Fruit fly (Drosophila melanogaster) whole organism, embryonic: ENCODE data around the gene Upf2.

ENCODE experiments used
- Ada2b ChIP-seq: fragments of 200-800 bp; sonication (Bioruptor generic); IDR thresholded peaks from 2 replicates; pipeline ENCODE4 v1.3.6; 2022; ENCODE audit warnings: missing biosample characterization, missing genetic modification characterization
- Awh ChIP-seq: fragments of 200-800 bp; sonication (Bioruptor generic); IDR thresholded peaks from 2 replicates; pipeline ENCODE4, ENCODE4 v1.3.6; 2022; ENCODE audit warnings: missing biosample characterization, missing genetic modification characterization
- CG12219 ChIP-seq: fragments of 200-800 bp; sonication (Bioruptor generic); optimal IDR thresholded peaks from 3 replicates; lab custom pipeline; 2018; ENCODE audit warnings: missing biosample characterization, mild to moderate bottlenecking, missing genetic modification characterization
- CG14014 ChIP-seq: fragments of 200-800 bp; sonication (Bioruptor generic); IDR thresholded peaks from 2 replicates; pipeline ENCODE4 v1.3.6; 2022; ENCODE audit warnings: missing biosample characterization, missing genetic modification characterization
- CG15514 ChIP-seq: fragments of 200-800 bp; sonication (Bioruptor generic); optimal IDR thresholded peaks from 3 replicates; lab custom pipeline; 2017; ENCODE audit warnings: missing biosample characterization, missing genetic modification characterization, mild to moderate bottlenecking, moderate library complexity, missing genetic modification reagents
- CG17359 ChIP-seq: fragments of 200-800 bp; sonication (Bioruptor generic); optimal IDR thresholded peaks from 3 replicates; lab custom pipeline; 2018; ENCODE audit warnings: missing biosample characterization, mild to moderate bottlenecking, missing genetic modification characterization, moderate library complexity
- CG17612 ChIP-seq: fragments of 200-800 bp; sonication (Bioruptor generic); IDR thresholded peaks from 2 replicates; pipeline ENCODE4 v1.3.6; 2022; ENCODE audit warnings: missing biosample characterization, missing genetic modification characterization
- CG2116 ChIP-seq: fragments of 200-800 bp; sonication (Bioruptor generic); optimal IDR thresholded peaks from 3 replicates; lab custom pipeline; 2018; ENCODE audit warnings: missing biosample characterization, mild to moderate bottlenecking, missing genetic modification characterization
- CG2129 ChIP-seq: fragments of 200-800 bp; sonication (Bioruptor generic); IDR thresholded peaks from 2 replicates; pipeline ENCODE4 v1.3.6; 2022; ENCODE audit warnings: missing biosample characterization, missing genetic modification characterization; ENCODE audit not compliant: partially characterized antibody
- CG31388 ChIP-seq: fragments of 200-800 bp; sonication (Bioruptor generic); optimal IDR thresholded peaks from 2 replicates; lab custom pipeline; 2016; ENCODE audit warnings: missing biosample characterization, missing genetic modification characterization
- CG32772 ChIP-seq: fragments of 200-800 bp; sonication (Bioruptor generic); IDR thresholded peaks from 2 replicates; pipeline ENCODE4 v1.3.6; 2022; ENCODE audit warnings: missing biosample characterization, missing genetic modification characterization
- CG5180 ChIP-seq: fragments of 200-800 bp; sonication (Bioruptor generic); optimal IDR thresholded peaks from 3 replicates; lab custom pipeline; 2017; ENCODE audit warnings: missing biosample characterization, missing genetic modification characterization, mild to moderate bottlenecking, moderate library complexity, missing genetic modification reagents
- CG5953 ChIP-seq: fragments of 200-800 bp; sonication (Bioruptor generic); IDR thresholded peaks from 2 replicates; pipeline ENCODE4 v1.3.6; 2022; ENCODE audit warnings: missing biosample characterization, missing genetic modification characterization
- CG6791 ChIP-seq: fragments of 200-800 bp; sonication (Bioruptor generic); IDR thresholded peaks from 3 replicates; pipeline ENCODE4 v1.3.6; 2022; ENCODE audit warnings: missing biosample characterization, missing genetic modification characterization; ENCODE audit not compliant: partially characterized antibody
- CG6854 ChIP-seq: fragments of 200-800 bp; sonication (Bioruptor generic); optimal IDR thresholded peaks from 3 replicates; lab custom pipeline; 2017; ENCODE audit warnings: missing biosample characterization, mild to moderate bottlenecking, missing genetic modification characterization
- CG7271 ChIP-seq: fragments of 200-800 bp; sonication (Bioruptor generic); optimal IDR thresholded peaks from 2 replicates; lab custom pipeline; 2018; ENCODE audit warnings: missing biosample characterization, mild to moderate bottlenecking, missing genetic modification characterization, moderate library complexity
- CG7357 ChIP-seq: fragments of 200-800 bp; sonication (Bioruptor generic); IDR thresholded peaks from 3 replicates; pipeline ENCODE4 v1.3.6; 2022; ENCODE audit warnings: missing biosample characterization, missing genetic modification characterization
- CG7786 ChIP-seq: fragments of 200-800 bp; sonication (Bioruptor generic); optimal IDR thresholded peaks from 2 replicates; lab custom pipeline; 2016; ENCODE audit warnings: missing biosample characterization, missing genetic modification characterization
- CG8478 ChIP-seq: fragments of >200 bp; optimal IDR thresholded peaks from 2 replicates; lab custom pipeline; 2018
- CG9437 ChIP-seq: fragments of 200-800 bp; sonication (Bioruptor generic); optimal IDR thresholded peaks from 2 replicates; lab custom pipeline; 2018; ENCODE audit warnings: missing biosample characterization, mild to moderate bottlenecking, missing genetic modification characterization
- CG9817 ChIP-seq: fragments of 200-800 bp; sonication (Bioruptor generic); optimal IDR thresholded peaks from 2 replicates; lab custom pipeline; 2018; ENCODE audit warnings: missing biosample characterization, mild to moderate bottlenecking, missing genetic modification characterization, moderate library complexity
- Deaf1 ChIP-seq: fragments of 200-800 bp; optimal IDR thresholded peaks from 3 replicates; lab custom pipeline; 2019; ENCODE audit warnings: missing biosample characterization, mild to moderate bottlenecking, missing genetic modification characterization, moderate library complexity
- Doc2 ChIP-seq: fragments of 200-800 bp; sonication (Bioruptor generic); IDR thresholded peaks from 2 replicates; pipeline ENCODE4 v1.3.6; 2022; ENCODE audit warnings: missing biosample characterization, missing genetic modification characterization
- Drgx ChIP-seq: fragments of 200-800 bp; sonication (Bioruptor generic); IDR thresholded peaks from 2 replicates; pipeline ENCODE4 v1.3.6; 2022; ENCODE audit warnings: missing biosample characterization, missing genetic modification characterization
- Fer1 ChIP-seq: fragments of 200-800 bp; sonication (Bioruptor generic); optimal IDR thresholded peaks from 2 replicates; lab custom pipeline; 2017; ENCODE audit warnings: missing biosample characterization, mild to moderate bottlenecking, missing genetic modification characterization
- Gsc ChIP-seq: fragments of 200-800 bp; sonication (Bioruptor generic); IDR thresholded peaks from 2 replicates; pipeline ENCODE4 v1.3.6; 2022; ENCODE audit warnings: missing biosample characterization, missing genetic modification characterization
- Hand ChIP-seq: fragments of 200-800 bp; sonication (Bioruptor generic); optimal IDR thresholded peaks from 2 replicates; lab custom pipeline; 2017; ENCODE audit warnings: mild to moderate bottlenecking, missing biosample characterization, missing genetic modification reagents, missing genetic modification characterization
- Hey ChIP-seq: fragments of 200-800 bp; sonication (Bioruptor generic); optimal IDR thresholded peaks from 3 replicates; lab custom pipeline; 2018; ENCODE audit warnings: missing biosample characterization, mild to moderate bottlenecking, missing genetic modification characterization
- Oli ChIP-seq: fragments of 200-800 bp; sonication (Bioruptor generic); optimal IDR thresholded peaks from 2 replicates; lab custom pipeline; 2018; ENCODE audit warnings: missing biosample characterization, mild to moderate bottlenecking, missing genetic modification characterization, moderate library complexity
- Stat92E ChIP-seq, 3 experiments: fragments of >200 bp in 2 of 3; fragments of 200-800 bp in 1 of 3; sonication (Bioruptor generic) in 1 of 3; optimal IDR thresholded peaks; 2 replicates each; lab custom pipeline; 2017 to 2019; ENCODE audit warnings: missing biosample characterization in 3 of 3, missing genetic modification characterization in 3 of 3, mild to moderate bottlenecking in 1 of 3, moderate library complexity in 1 of 3
- Trl ChIP-seq, 3 experiments: fragments of >200 bp in 2 of 3; fragments of 200-800 bp in 1 of 3; sonication (Bioruptor generic) in 1 of 3; optimal IDR thresholded peaks; 2 replicates in 1 of 3; 3 replicates in 2 of 3; lab custom pipeline; 2016 to 2017; ENCODE audit warnings: missing biosample characterization in 1 of 3, missing genetic modification characterization in 1 of 3
- ac ChIP-seq: fragments of 200-800 bp; sonication (Bioruptor generic); optimal IDR thresholded peaks from 3 replicates; lab custom pipeline; 2017; ENCODE audit warnings: missing biosample characterization, mild to moderate bottlenecking, missing genetic modification characterization
- az2 ChIP-seq: fragments of 200-800 bp; sonication (Bioruptor generic); optimal IDR thresholded peaks from 3 replicates; lab custom pipeline; 2016; ENCODE audit warnings: missing biosample characterization, missing genetic modification characterization
- bcd ChIP-seq: fragments of 200-800 bp; sonication (Bioruptor generic); optimal IDR thresholded peaks from 2 replicates; lab custom pipeline; 2017; ENCODE audit warnings: missing biosample characterization, mild to moderate bottlenecking, missing genetic modification characterization
- chif ChIP-seq, 2 experiments: fragments of 200-800 bp; sonication (Bioruptor generic); optimal IDR thresholded peaks; 3 replicates each; lab custom pipeline; 2016; ENCODE audit warnings: missing biosample characterization in 2 of 2, missing genetic modification characterization in 2 of 2
- corto ChIP-seq: fragments of 200-800 bp; sonication (Bioruptor generic); optimal IDR thresholded peaks from 2 replicates; lab custom pipeline; 2016; ENCODE audit warnings: missing biosample characterization, mild to moderate bottlenecking, missing genetic modification characterization, moderate library complexity
- dan ChIP-seq: fragments of 200-800 bp; sonication (Bioruptor generic); IDR thresholded peaks from 2 replicates; pipeline ENCODE4 v1.3.6; 2022; ENCODE audit warnings: missing biosample characterization, missing genetic modification characterization
- esg ChIP-seq: fragments of 200-800 bp; sonication (Bioruptor generic); conservative IDR thresholded peaks from 2 replicates; pipeline ENCODE4 v1.3.6; 2022; ENCODE audit warnings: missing biosample characterization, missing genetic modification characterization
- fd102C ChIP-seq: fragments of 200-800 bp; sonication (Bioruptor generic); optimal IDR thresholded peaks from 2 replicates; lab custom pipeline; 2018; ENCODE audit warnings: missing biosample characterization, mild to moderate bottlenecking, missing genetic modification characterization, moderate library complexity
- hth ChIP-seq: fragments of >200 bp; optimal IDR thresholded peaks from 2 replicates; lab custom pipeline; 2017; ENCODE audit warnings: inconsistent platforms
- jumu ChIP-seq: fragments of 200-800 bp; sonication (Bioruptor generic); optimal IDR thresholded peaks from 3 replicates; lab custom pipeline; 2016; ENCODE audit warnings: missing biosample characterization, missing genetic modification characterization
- klu ChIP-seq: fragments of 200-800 bp; sonication (Bioruptor generic); IDR thresholded peaks from 2 replicates; pipeline ENCODE4 v1.3.6; 2022; ENCODE audit warnings: missing biosample characterization, missing genetic modification characterization
- lab ChIP-seq: fragments of 200-800 bp; sonication (Bioruptor generic); optimal IDR thresholded peaks from 3 replicates; lab custom pipeline; 2017; ENCODE audit warnings: missing biosample characterization, missing genetic modification characterization, mild to moderate bottlenecking, moderate library complexity, missing genetic modification reagents
- mirr ChIP-seq: fragments of 200-800 bp; sonication (Bioruptor generic); optimal IDR thresholded peaks from 3 replicates; lab custom pipeline; 2018; ENCODE audit warnings: missing biosample characterization, mild to moderate bottlenecking, missing genetic modification characterization
- nom ChIP-seq: fragments of 200-800 bp; sonication (Bioruptor generic); optimal IDR thresholded peaks from 2 replicates; lab custom pipeline; 2017; ENCODE audit warnings: missing biosample characterization, missing genetic modification characterization, mild to moderate bottlenecking, moderate library complexity, missing genetic modification reagents
- tgo ChIP-seq: fragments of 200-800 bp; sonication (Bioruptor generic); IDR thresholded peaks from 3 replicates; pipeline ENCODE4 v1.3.6; 2022; ENCODE audit warnings: missing biosample characterization, missing genetic modification characterization
- unc-4 ChIP-seq: fragments of 200-800 bp; sonication (Bioruptor generic); IDR thresholded peaks from 2 replicates; pipeline ENCODE4 v1.3.6; 2022; ENCODE audit warnings: missing biosample characterization, missing genetic modification characterization; ENCODE audit not compliant: partially characterized antibody
- vvl ChIP-seq: fragments of 200-800 bp; sonication (Bioruptor generic); IDR thresholded peaks from 2 replicates; pipeline ENCODE4 v1.3.6; 2022; ENCODE audit warnings: missing biosample characterization, missing genetic modification characterization
- yki ChIP-seq: fragments of >200 bp; optimal IDR thresholded peaks from 3 replicates; lab custom pipeline; 2018
- z ChIP-seq: fragments of 200-800 bp; sonication (Bioruptor generic); IDR thresholded peaks from 3 replicates; pipeline ENCODE4 v1.3.6; 2022; ENCODE audit warnings: missing biosample characterization, missing genetic modification characterization

Gene Upf2

dm6 chrX:8057299-8057730 is 18.0 kb downstream of the Upf2 start (continued):
- no peak for TF ChIP-seq CG7271
- TF ChIP-seq Fer1, result peak; percentile 64
- peak; percentile 55 for TF ChIP-seq CG9437
- no peak for TF ChIP-seq Gsc (GFP tag; lab: Robert Waterston, UW)
- TF ChIP-seq CG6854, result no peak
- no peak for TF ChIP-seq dan

dm6 chrX:8056597-8057228 is 18.6 kb downstream of the Upf2 start:
- no peak for TF ChIP-seq Stat92E (GFP tag; optimal IDR thresholded peaks at IDR 0.05; lab: Kevin White, UChicago)
- TF ChIP-seq CG15514 (GFP tag; lab: Kevin White, UChicago), result no peak
- TF ChIP-seq CG7786 (GFP tag; lab: Kevin White, UChicago), result no peak
- no peak for TF ChIP-seq CG2129 (GFP tag; lab: Robert Waterston, UW)
- TF ChIP-seq CG17359 (tag; lab: Kevin White, UChicago), result no peak
- TF ChIP-seq ac (GFP tag; lab: Kevin White, UChicago), result no peak
- peak; percentile 61 for TF ChIP-seq nom (GFP tag; lab: Kevin White, UChicago)
- no peak for TF ChIP-seq Doc2 (GFP tag; lab: Robert Waterston, UW)
- TF ChIP-seq vvl (GFP tag; lab: Robert Waterston, UW), result peak; percentile 35; the same call in 1 of the 2 replicates
- no peak for TF ChIP-seq bcd (GFP tag; lab: Kevin White, UChicago)
- TF ChIP-seq unc-4 (GFP tag; lab: Robert Waterston, UW), result no peak
- TF ChIP-seq az2 (GFP tag; lab: Kevin White, UChicago), result no peak
- TF ChIP-seq chif (GFP tag; optimal IDR thresholded peaks at IDR 0.05; lab: Kevin White, UChicago), result no peak
- peak; percentile 41 for TF ChIP-seq yki (lab: Kevin White, UChicago)
- peak; percentile 58 for TF ChIP-seq Drgx (GFP tag; lab: Robert Waterston, UW)
- no peak for TF ChIP-seq lab (GFP tag; lab: Kevin White, UChicago)
- no peak for TF ChIP-seq CG17612 (GFP tag; lab: Robert Waterston, UW)
- TF ChIP-seq tgo (GFP tag; lab: Robert Waterston, UW), result no peak
- TF ChIP-seq CG5180 (GFP tag; lab: Kevin White, UChicago), result no peak
- TF ChIP-seq CG31388 (GFP tag; lab: Kevin White, UChicago), result no peak
- TF ChIP-seq corto (GFP tag; lab: Kevin White, UChicago), result no peak
- TF ChIP-seq Deaf1, result no peak
- peak; percentile 84 to 90 for TF ChIP-seq Trl (optimal IDR thresholded peaks at IDR 0.05; lab: Kevin White, UChicago)
- TF ChIP-seq Trl (GFP tag; optimal IDR thresholded peaks at IDR 0.05; lab: Kevin White, UChicago), result no peak
- TF ChIP-seq CG14014 (GFP tag; lab: Robert Waterston, UW), result no peak
- no peak for TF ChIP-seq fd102C (GFP tag; lab: Kevin White, UChicago)
- TF ChIP-seq Hand (GFP tag; lab: Kevin White, UChicago), result no peak
- peak; percentile 75 for TF ChIP-seq CG8478
- TF ChIP-seq mirr (GFP tag; lab: Kevin White, UChicago), result no peak
- no peak for TF ChIP-seq Hey (tag; lab: Kevin White, UChicago)
- TF ChIP-seq CG32772 (GFP tag; lab: Robert Waterston, UW), result peak; percentile 43; the same call in 1 of the 2 replicates
- TF ChIP-seq CG2116, result no peak
- TF ChIP-seq esg (GFP tag; lab: Robert Waterston, UW), result no peak
- no peak for TF ChIP-seq jumu (GFP tag; lab: Kevin White, UChicago)
- TF ChIP-seq CG12219 (GFP tag; lab: Kevin White, UChicago), result no peak
- no peak for TF ChIP-seq z (GFP tag; lab: Robert Waterston, UW)
- TF ChIP-seq CG7357, result no peak
- no peak for TF ChIP-seq hth (lab: Kevin White, UChicago)
- no peak for TF ChIP-seq Ada2b (GFP tag; lab: Robert Waterston, UW)
- no peak for TF ChIP-seq CG6791 (GFP tag; lab: Robert Waterston, UW)
- TF ChIP-seq Awh (GFP tag; lab: Robert Waterston, UW), result no peak
- no peak for TF ChIP-seq Oli (tag; lab: Kevin White, UChicago)
- TF ChIP-seq CG5953 (GFP tag; lab: Robert Waterston, UW), result no peak
- no peak for TF ChIP-seq klu (GFP tag; lab: Robert Waterston, UW)
- no peak for TF ChIP-seq CG9817
